Worm (Caenorhabditis elegans) whole organism, L1 larva: ENCODE results near the gene T27A8.2.

Experiments
- egl-13 ChIP-seq: sonication (generic microtip); optimal IDR thresholded peaks from 2 replicates; lab custom pipeline; 2016; ENCODE audit warnings: missing genotype, missing genetic modification reagents, missing genetic modification characterization, missing compliant biosample characterization
- lsy-2 ChIP-seq, 2 experiments: fragments of 150-350 bp; optimal IDR thresholded peaks; 2 replicates each; lab custom pipeline; 2014; ENCODE audit warnings: missing biosample characterization in 2 of 2, missing genetic modification characterization in 2 of 2
- nhr-84 ChIP-seq: sonication (generic microtip); optimal IDR thresholded peaks from 2 replicates; lab custom pipeline; 2017; ENCODE audit warnings: missing biosample characterization, missing genetic modification characterization
- zip-4 ChIP-seq: fragments of 200-800 bp; sonication (Bioruptor generic); optimal IDR thresholded peaks from 2 replicates; lab custom pipeline; 2018; ENCODE audit warnings: mild to moderate bottlenecking, missing genetic modification characterization, moderate library complexity, missing compliant biosample characterization

DNA sequence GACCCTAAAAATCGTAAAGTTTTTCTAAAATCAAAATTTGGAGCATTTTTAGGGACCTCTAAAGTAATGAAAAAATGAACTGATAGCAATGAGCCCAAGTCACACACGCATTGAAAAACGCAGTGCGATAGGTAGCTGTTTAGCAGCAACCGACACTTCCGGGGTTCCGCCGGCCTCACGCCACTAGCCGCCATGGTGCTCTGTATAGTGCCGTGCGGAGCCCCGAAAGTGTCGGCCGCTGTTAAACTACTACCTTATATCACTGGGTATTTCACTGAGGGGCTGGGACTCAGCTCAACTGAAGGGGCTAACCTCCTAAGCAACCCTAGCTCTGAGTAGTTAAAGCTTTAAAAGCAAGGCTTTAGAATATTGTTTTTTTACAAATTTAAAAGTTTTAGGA lies 40.5 kb upstream of the T27A8.2 start:
- no peak for TF ChIP-seq lsy-2 (tag; optimal IDR thresholded peaks at IDR 0.05; lab: Kevin White, UChicago)
- no peak for TF ChIP-seq nhr-84 (tag; lab: Kevin White, UChicago)
- no peak for TF ChIP-seq zip-4
- no peak for TF ChIP-seq egl-13
